Worm (Caenorhabditis elegans) whole organism, L4 larva: ENCODE results near the gene adt-1.

Experiments
- F44E2.7 ChIP-seq: fragments of 200-800 bp; sonication (Bioruptor generic); IDR thresholded peaks from 2 replicates; pipeline ENCODE4 v2.1.2; 2022; ENCODE audit warnings: missing genetic modification characterization, missing compliant biosample characterization
- Y48G9A.11 ChIP-seq: fragments of 200-800 bp; sonication (Bioruptor generic); IDR thresholded peaks from 2 replicates; pipeline ENCODE4 v1.3.6; 2022; ENCODE audit warnings: missing genetic modification reagents, missing genetic modification characterization, missing compliant biosample characterization
- ZK546.5 ChIP-seq, 2 experiments: sonication (generic microtip); optimal IDR thresholded peaks; 2 replicates each; lab custom pipeline; 2017; ENCODE audit warnings: missing biosample characterization in 2 of 2, missing genetic modification characterization in 2 of 2
- aha-1 ChIP-seq: fragments of 150-350 bp; peaks from one replicate; lab custom pipeline; 2014; ENCODE audit warnings: missing biosample characterization, missing genetic modification characterization
- ama-1 ChIP-seq: fragments of 150-350 bp; optimal IDR thresholded peaks from 2 replicates; lab custom pipeline; 2014; ENCODE audit warnings: inconsistent platforms, mixed read lengths
- ceh-20 ChIP-seq: fragments of 200-800 bp; sonication (Bioruptor generic); IDR thresholded peaks from 2 replicates; pipeline ENCODE4 v1.3.6; 2022; ENCODE audit warnings: missing genetic modification reagents, missing genetic modification characterization, missing compliant biosample characterization
- ceh-28 ChIP-seq: fragments of 150-350 bp; optimal IDR thresholded peaks from 2 replicates; lab custom pipeline; 2014; ENCODE audit warnings: missing biosample characterization, missing genetic modification reagents, missing genetic modification characterization
- ceh-44 ChIP-seq: fragments of 200-800 bp; sonication (Bioruptor generic); IDR thresholded peaks from 2 replicates; pipeline ENCODE4 v1.3.6; 2022; ENCODE audit warnings: missing genetic modification reagents, missing genetic modification characterization, missing compliant biosample characterization
- ceh-62 ChIP-seq: sonication (generic microtip); optimal IDR thresholded peaks from 2 replicates; lab custom pipeline; 2017; ENCODE audit warnings: missing biosample characterization, missing genetic modification characterization
- daf-12 ChIP-seq: fragments of 150-350 bp; optimal IDR thresholded peaks from 2 replicates; lab custom pipeline; 2014; ENCODE audit warnings: missing biosample characterization, missing genetic modification reagents, missing genetic modification characterization
- dmd-6 ChIP-seq: fragments of 200-800 bp; sonication (Bioruptor generic); IDR thresholded peaks from 2 replicates; pipeline ENCODE4 v1.3.6; 2022; ENCODE audit warnings: missing genetic modification reagents, missing genetic modification characterization, missing compliant biosample characterization
- dmd-9 ChIP-seq: fragments of 200-800 bp; sonication (Bioruptor generic); IDR thresholded peaks from 2 replicates; pipeline ENCODE4 v1.3.6; 2022; ENCODE audit warnings: missing genetic modification reagents, missing genetic modification characterization, missing compliant biosample characterization
- dve-1 ChIP-seq: sonication (generic microtip); optimal IDR thresholded peaks from 2 replicates; lab custom pipeline; 2017; ENCODE audit warnings: antibody characterized with exemption, mild to moderate bottlenecking, missing genetic modification characterization, missing compliant biosample characterization; ENCODE audit not compliant: insufficient read depth
- egl-43 ChIP-seq: fragments of 200-800 bp; sonication (Bioruptor generic); IDR thresholded peaks from 2 replicates; pipeline ENCODE4 v1.3.6; 2022; ENCODE audit warnings: missing genetic modification reagents, missing genetic modification characterization, missing compliant biosample characterization
- hif-1 ChIP-seq, 2 experiments: sonication (generic microtip); optimal IDR thresholded peaks; 2 replicates each; lab custom pipeline; 2016 to 2017; ENCODE audit warnings: missing compliant biosample characterization in 2 of 2, missing genetic modification characterization in 2 of 2, missing genetic modification reagents in 2 of 2, missing genotype in 2 of 2, mild to moderate bottlenecking in 1 of 2
- hlh-11 ChIP-seq: fragments of 200-800 bp; sonication (Bioruptor generic); optimal IDR thresholded peaks from 2 replicates; lab custom pipeline; 2018; ENCODE audit warnings: mild to moderate bottlenecking, missing genetic modification characterization, missing compliant biosample characterization
- hlh-30 ChIP-seq: sonication (generic microtip); optimal IDR thresholded peaks from 2 replicates; lab custom pipeline; 2017; ENCODE audit warnings: antibody characterized with exemption, mild to moderate bottlenecking, missing genetic modification characterization, missing compliant biosample characterization; ENCODE audit not compliant: insufficient read depth
- lin-1 ChIP-seq: fragments of 200-800 bp; sonication (Bioruptor generic); IDR thresholded peaks from 2 replicates; pipeline ENCODE4 v1.3.6; 2022; ENCODE audit warnings: missing genetic modification reagents, missing genetic modification characterization, missing compliant biosample characterization
- lin-13 ChIP-seq: fragments of 150-350 bp; optimal IDR thresholded peaks from 2 replicates; lab custom pipeline; 2014; ENCODE audit warnings: missing biosample characterization, missing genetic modification reagents, missing genetic modification characterization
- lin-38 ChIP-seq: fragments of 200-800 bp; sonication (Bioruptor generic); IDR thresholded peaks from 2 replicates; pipeline ENCODE4 v1.3.6; 2022; ENCODE audit warnings: missing genetic modification reagents, missing genetic modification characterization, missing compliant biosample characterization
- lir-3 ChIP-seq: sonication (generic microtip); optimal IDR thresholded peaks from 2 replicates; lab custom pipeline; 2016; ENCODE audit warnings: mild to moderate bottlenecking, missing genetic modification characterization, missing compliant biosample characterization
- mxl-3 ChIP-seq: fragments of 200-800 bp; sonication (Bioruptor generic); optimal IDR thresholded peaks from 2 replicates; lab custom pipeline; 2018; ENCODE audit warnings: mild to moderate bottlenecking, missing genetic modification characterization, missing compliant biosample characterization
- nhr-102 ChIP-seq: sonication (generic microtip); optimal IDR thresholded peaks from 2 replicates; lab custom pipeline; 2016; ENCODE audit warnings: mild to moderate bottlenecking, missing genetic modification characterization, moderate library complexity, missing compliant biosample characterization
- nhr-111 ChIP-seq: fragments of 200-800 bp; sonication (Bioruptor generic); optimal IDR thresholded peaks from 2 replicates; lab custom pipeline; 2018; ENCODE audit warnings: mild to moderate bottlenecking, missing genetic modification characterization, missing compliant biosample characterization
- nhr-41 ChIP-seq: fragments of 200-800 bp; sonication (Bioruptor generic); IDR thresholded peaks from 2 replicates; pipeline ENCODE4 v1.3.6; 2022; ENCODE audit warnings: missing genetic modification reagents, missing genetic modification characterization, missing compliant biosample characterization
- nhr-42 ChIP-seq: fragments of 200-800 bp; sonication (Bioruptor generic); IDR thresholded peaks from 2 replicates; pipeline ENCODE4 v1.3.6; 2022; ENCODE audit warnings: missing genetic modification characterization, missing compliant biosample characterization
- nhr-48 ChIP-seq: sonication (generic microtip); optimal IDR thresholded peaks from 2 replicates; lab custom pipeline; 2016; ENCODE audit warnings: mild to moderate bottlenecking, missing genetic modification characterization, missing compliant biosample characterization
- nhr-6 ChIP-seq: fragments of 150-350 bp; optimal IDR thresholded peaks from 2 replicates; lab custom pipeline; 2014; ENCODE audit warnings: missing biosample characterization, missing genetic modification characterization
- saeg-2 ChIP-seq: fragments of 200-800 bp; sonication (Bioruptor generic); IDR thresholded peaks from 2 replicates; pipeline ENCODE4 v1.3.6; 2022; ENCODE audit warnings: missing genetic modification reagents, missing genetic modification characterization, missing compliant biosample characterization
- snpc-1.2 ChIP-seq: fragments of 200-800 bp; sonication (Bioruptor generic); IDR thresholded peaks from 2 replicates; pipeline ENCODE4 v1.3.6; 2022; ENCODE audit warnings: missing genetic modification reagents, missing genetic modification characterization, missing compliant biosample characterization
- tag-97 ChIP-seq: fragments of 200-800 bp; sonication (Bioruptor generic); IDR thresholded peaks from 2 replicates; pipeline ENCODE4 v1.3.6; 2022; ENCODE audit warnings: missing genetic modification characterization, missing compliant biosample characterization
- tra-1 ChIP-seq: fragments of 200-800 bp; sonication (Bioruptor generic); IDR thresholded peaks from 2 replicates; pipeline ENCODE4 v1.3.6; 2022; ENCODE audit warnings: missing genetic modification reagents, missing genetic modification characterization, missing compliant biosample characterization
- unc-130 ChIP-seq: sonication (generic microtip); optimal IDR thresholded peaks from 2 replicates; lab custom pipeline; 2016; ENCODE audit warnings: missing genetic modification reagents, missing genetic modification characterization, missing compliant biosample characterization
- unc-62 ChIP-seq, 3 experiments: fragments of 150-350 bp in 1 of 3; sonication (generic microtip); optimal IDR thresholded peaks in 2 of 3; peaks in 1 of 3; 1 replicate in 1 of 3; 2 replicates in 2 of 3; lab custom pipeline; 2014 to 2017; ENCODE audit warnings: missing biosample characterization in 3 of 3, missing genetic modification characterization in 3 of 3, missing genetic modification reagents in 3 of 3, missing genotype in 1 of 3
- zfp-2 ChIP-seq: sonication (generic microtip); optimal IDR thresholded peaks from 2 replicates; lab custom pipeline; 2016; ENCODE audit warnings: mild to moderate bottlenecking, missing genetic modification characterization, missing compliant biosample characterization
- zip-2 ChIP-seq: fragments of 150-350 bp; optimal IDR thresholded peaks from 2 replicates; lab custom pipeline; 2014; ENCODE audit warnings: missing biosample characterization, missing genetic modification characterization

The adt-1 gene

DNA sequence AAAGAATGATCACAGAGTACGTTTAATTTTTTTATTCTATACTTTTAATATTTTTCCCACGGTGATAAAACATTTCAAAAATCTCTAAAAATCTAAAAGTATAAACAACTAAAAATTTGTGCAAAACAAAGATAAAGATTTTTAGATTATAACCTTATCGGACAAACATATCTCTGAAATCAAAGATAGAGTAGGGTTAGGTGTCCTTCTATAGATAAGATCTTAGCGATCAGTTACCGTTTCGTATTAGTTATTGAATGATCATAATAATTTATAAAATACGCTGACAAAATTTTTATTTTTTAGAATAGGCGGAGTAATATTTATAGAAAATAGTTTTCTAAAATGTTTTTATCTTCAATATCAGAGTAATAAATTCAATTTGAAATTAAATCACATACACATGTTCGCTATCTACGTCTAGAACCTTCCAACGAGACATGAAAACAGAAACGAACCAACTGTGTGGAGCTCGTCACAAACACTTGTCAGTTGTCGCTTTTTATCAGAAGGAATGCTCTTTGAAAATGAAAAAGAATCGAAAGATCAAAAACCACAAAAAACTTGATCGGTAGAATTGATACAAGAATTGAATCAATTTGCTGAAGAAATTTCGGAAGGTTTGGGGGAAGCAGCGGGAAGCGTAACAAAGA lies 6.9 kb upstream of the adt-1 start (continued):
- TF ChIP-seq hif-1 (tag; optimal IDR thresholded peaks at IDR 0.05; lab: Kevin White, UChicago), result peak in 1 of 2 experiments; percentile 19
- no peak for TF ChIP-seq lir-3 (tag; lab: Kevin White, UChicago)
- TF ChIP-seq zip-2 (tag; lab: Kevin White, UChicago), result no peak
- peak; percentile 33 for TF ChIP-seq nhr-48
- peak; percentile 79 for TF ChIP-seq hlh-11 (tag; lab: Kevin White, UChicago)
- peak; percentile 40 for TF ChIP-seq hlh-30 (tag; lab: Kevin White, UChicago)
- no peak for TF ChIP-seq lin-13 (GFP tag; lab: Kevin White, UChicago)
- no peak for TF ChIP-seq ZK546.5 (tag; optimal IDR thresholded peaks at IDR 0.05; lab: Kevin White, UChicago)
- TF ChIP-seq mxl-3, result no peak
- TF ChIP-seq tra-1 (GFP tag; lab: Robert Waterston, UW), result no peak
- no peak for TF ChIP-seq nhr-102
- TF ChIP-seq lin-38, result 0 out of 2 replicates have a peak, but pooled peaks have one; percentile 8
- no peak for TF ChIP-seq tag-97
- no peak for TF ChIP-seq F44E2.7 (GFP tag; lab: Robert Waterston, UW)
- TF ChIP-seq dve-1, result peak; percentile 66
- TF ChIP-seq ceh-62 (tag; lab: Kevin White, UChicago), result no peak
- peak; percentile 47 for TF ChIP-seq dmd-6 (GFP tag; lab: Robert Waterston, UW)
- no peak for TF ChIP-seq nhr-6 (tag; lab: Kevin White, UChicago)
- no peak for TF ChIP-seq zfp-2 (tag; lab: Kevin White, UChicago)
- TF ChIP-seq snpc-1.2 (GFP tag; lab: Robert Waterston, UW), result no peak
- no peak for TF ChIP-seq nhr-42 (GFP tag; lab: Robert Waterston, UW)
- TF ChIP-seq nhr-41 (GFP tag; lab: Robert Waterston, UW), result no peak

DNA sequence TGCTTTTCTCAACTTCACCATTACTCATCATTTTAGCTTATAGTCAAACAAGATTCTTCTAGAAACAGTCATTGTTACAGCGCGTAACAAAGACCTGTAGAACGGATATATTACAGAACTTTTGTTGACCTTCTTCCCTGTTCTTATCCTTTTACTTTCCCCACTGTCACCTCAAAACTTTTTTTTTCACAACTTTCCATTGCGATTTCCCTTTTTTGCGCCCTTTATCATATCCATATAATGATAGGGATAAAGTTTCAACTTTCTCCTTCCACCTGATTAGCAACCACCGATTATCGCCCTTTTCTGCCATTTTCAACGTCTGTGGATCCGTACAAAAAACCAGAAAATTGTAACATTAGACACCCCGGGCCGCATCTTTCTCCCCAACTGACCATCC lies 1.5 kb upstream of the adt-1 start:
- TF ChIP-seq ZK546.5 (tag; optimal IDR thresholded peaks at IDR 0.05; lab: Kevin White, UChicago) (no peak), hlh-11 (tag; lab: Kevin White, UChicago) (peak; percentile 30), unc-130 (no peak), egl-43 (GFP tag; lab: Robert Waterston, UW) (no peak)

DNA sequence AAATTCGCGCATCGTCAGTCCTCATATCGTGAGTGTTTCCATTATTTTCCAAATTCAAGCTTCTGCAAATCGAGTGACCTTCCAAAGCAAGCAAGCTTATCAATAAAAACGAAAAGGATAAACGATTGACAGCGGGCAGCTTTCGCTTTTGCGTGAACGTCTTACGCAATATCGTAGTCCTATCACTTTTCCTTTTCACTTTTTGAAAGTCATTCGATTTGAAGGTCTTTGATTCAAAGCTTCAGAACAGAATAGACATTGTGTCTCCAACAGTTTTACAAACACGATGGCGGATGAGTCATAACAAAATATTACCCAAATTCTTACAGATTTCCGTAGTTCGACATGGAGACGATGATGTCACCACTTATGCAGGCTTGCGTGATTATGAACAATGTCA lies 971 bp downstream of the adt-1 start:
- TF ChIP-seq unc-62 (GFP tag; optimal IDR thresholded peaks at IDR 0.05 in 1 of 2; lab: Kevin White, UChicago), result peak in 1 of 2 experiments; percentile 83
- no peak for TF ChIP-seq unc-62 (tag; optimal IDR thresholded peaks at IDR 0.05; lab: Kevin White, UChicago)
- no peak for TF ChIP-seq ceh-28 (tag; lab: Kevin White, UChicago)

DNA sequence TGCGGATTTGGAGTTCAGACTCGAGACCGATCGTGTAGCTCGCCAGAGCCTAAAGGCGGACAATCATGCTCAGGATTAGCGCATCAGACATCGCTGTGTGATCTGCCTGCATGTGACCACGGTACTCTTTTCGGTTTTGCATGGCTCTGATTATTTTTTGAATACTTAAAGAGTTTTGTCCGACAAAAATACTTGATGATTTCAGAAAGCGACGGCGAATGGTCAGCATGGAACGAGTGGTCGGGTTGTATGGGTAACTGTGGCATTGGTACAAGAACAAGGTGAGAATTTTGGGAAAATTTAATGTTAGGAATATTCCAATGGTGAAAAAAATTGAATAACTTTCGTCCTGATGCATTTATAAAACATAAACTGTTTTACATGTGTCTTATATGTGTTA lies 8.8 kb downstream of the adt-1 start:
- TF ChIP-seq ama-1 (lab: Kevin White, UChicago) (no peak), dmd-9 (GFP tag; lab: Robert Waterston, UW) (no peak), ceh-20 (GFP tag; lab: Robert Waterston, UW) (no peak), aha-1 (tag; lab: Kevin White, UChicago) (peak; percentile 91), ceh-62 (tag; lab: Kevin White, UChicago) (no peak), daf-12 (tag; lab: Kevin White, UChicago) (no peak), nhr-111 (GFP tag; lab: Kevin White, UChicago) (no peak), ceh-44 (GFP tag; lab: Robert Waterston, UW) (no peak), saeg-2 (0 out of 2 replicates have a peak, but pooled peaks have one; percentile 6), lin-1 (GFP tag; lab: Robert Waterston, UW) (no peak), unc-130 (no peak), Y48G9A.11 (GFP tag; lab: Robert Waterston, UW) (no peak)
